Fruit fly (Drosophila melanogaster) whole organism: ENCODE results near the gene spdo.

ENCODE experiments used
- CG8478 ChIP-seq: fragments of >200 bp; optimal IDR thresholded peaks from 2 replicates; lab custom pipeline; 2018; ENCODE audit warnings: inconsistent platforms
- pan ChIP-seq: fragments of >200 bp; optimal IDR thresholded peaks from 2 replicates; lab custom pipeline; 2017

DNA sequence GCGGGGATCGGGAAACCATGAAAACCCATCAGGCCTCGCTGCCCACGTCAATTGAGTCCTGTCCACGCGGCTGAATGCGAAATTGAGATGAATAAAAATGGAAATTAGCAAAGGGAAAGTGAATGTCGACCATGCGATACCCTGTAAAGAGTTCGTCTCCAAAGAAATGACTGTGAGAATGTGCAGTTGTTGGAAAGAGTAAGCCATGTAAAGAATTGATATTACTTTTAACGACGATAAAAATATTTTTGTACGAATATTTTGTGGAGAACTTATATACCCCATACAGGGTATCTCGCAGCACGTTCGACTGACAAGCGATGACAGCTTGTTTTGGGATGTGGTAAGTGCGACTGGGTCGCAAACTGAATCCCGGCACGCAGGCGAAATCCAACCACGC is 24.7 kb downstream of the spdo start:
- TF ChIP-seq pan (peak; percentile 69), CG8478 (lab: Kevin White, UChicago) (no peak)
